Worm (Caenorhabditis elegans): ENCODE results near the gene trpp-11.

trpp-11 gene

ce11 chrIII:844577-844976 is 49.6 kb downstream of the trpp-11 start (continued):
- TF ChIP-seq unc-86 (tag; optimal IDR thresholded peaks at IDR 0.05), result no peak
- TF ChIP-seq mdl-1 (tag; optimal IDR thresholded peaks at IDR 0.05), result no peak
- no peak for TF ChIP-seq aha-1 (tag; optimal IDR thresholded peaks at IDR 0.05)
- TF ChIP-seq isw-1 (GFP tag; IDR thresholded peaks at IDR 0.05), result no peak

- no peak for TF ChIP-seq nhr-237 (tag; optimal IDR thresholded peaks at IDR 0.05)
- no peak for TF ChIP-seq tlp-1 (tag; optimal IDR thresholded peaks at IDR 0.05)
- TF ChIP-seq nhr-47 (tag; optimal IDR thresholded peaks at IDR 0.05), result peak; percentile 71
- peak; percentile 78 for TF ChIP-seq nhr-85 (tag)
- TF ChIP-seq ets-5 (GFP tag; IDR thresholded peaks at IDR 0.05), result no peak
- TF ChIP-seq pqm-1 (tag; optimal IDR thresholded peaks at IDR 0.05), result no peak
- TF ChIP-seq zag-1 (tag; optimal IDR thresholded peaks at IDR 0.05), result no peak
- TF ChIP-seq lin-39 (tag; optimal IDR thresholded peaks at IDR 0.05), result no peak
- peak; percentile 43 for TF ChIP-seq swsn-7 (tag; optimal IDR thresholded peaks at IDR 0.05)
- no peak for TF ChIP-seq grh-1 (GFP tag; IDR thresholded peaks at IDR 0.05)
- no peak for TF ChIP-seq egl-27 (tag; optimal IDR thresholded peaks at IDR 0.05)
- peak; percentile 64 for TF ChIP-seq nhr-20 (tag; optimal IDR thresholded peaks at IDR 0.05)
- no peak for TF ChIP-seq aha-1 (tag; optimal IDR thresholded peaks at IDR 0.05)
- TF ChIP-seq nhr-76 (tag; optimal IDR thresholded peaks at IDR 0.05), result no peak
- no peak for TF ChIP-seq hlh-4 (tag; optimal IDR thresholded peaks at IDR 0.05)
- TF ChIP-seq lin-13 (GFP tag; optimal IDR thresholded peaks at IDR 0.05), result no peak
- no peak for TF ChIP-seq Y116A8C.19 (tag; optimal IDR thresholded peaks at IDR 0.05; ENCODE audit: borderline replicate concordance)
- TF ChIP-seq C16A3.4 (tag; optimal IDR thresholded peaks at IDR 0.05), result peak; percentile 59
- TF ChIP-seq nhr-84 (tag; optimal IDR thresholded peaks at IDR 0.05), result no peak
- no peak for TF ChIP-seq C04F5.9 (tag; optimal IDR thresholded peaks at IDR 0.05)
- no peak for TF ChIP-seq C34B4.2 (tag; optimal IDR thresholded peaks at IDR 0.05)
- TF ChIP-seq vab-15 (tag; optimal IDR thresholded peaks at IDR 0.05), result no peak
- TF ChIP-seq jun-1 (tag; optimal IDR thresholded peaks at IDR 0.05), result no peak
- TF ChIP-seq nhr-77 (tag; optimal IDR thresholded peaks at IDR 0.05), result no peak
- TF ChIP-seq skn-1 (tag; optimal IDR thresholded peaks at IDR 0.05), result peak; percentile 7
- TF ChIP-seq irx-1 (tag; optimal IDR thresholded peaks at IDR 0.05), result no peak
- TF ChIP-seq lin-35 (GFP tag; optimal IDR thresholded peaks at IDR 0.05), result peak; percentile 91 to 97
- TF ChIP-seq tbx-2 (tag; optimal IDR thresholded peaks at IDR 0.05), result peak; percentile 58
- TF ChIP-seq nhr-11 (tag; optimal IDR thresholded peaks at IDR 0.05), result no peak
- TF ChIP-seq ceh-88 (GFP tag; IDR thresholded peaks at IDR 0.05), result no peak
- TF ChIP-seq unc-86 (tag; optimal IDR thresholded peaks at IDR 0.05), result no peak
- TF ChIP-seq nhr-19 (GFP tag; conservative IDR thresholded peaks at IDR 0.05), result peak; percentile 69
- no peak for TF ChIP-seq pax-3 (tag; optimal IDR thresholded peaks at IDR 0.05)
- TF ChIP-seq lin-15B (tag; optimal IDR thresholded peaks at IDR 0.05), result peak; percentile 21
- no peak for TF ChIP-seq egl-13 (tag; optimal IDR thresholded peaks at IDR 0.05)
- peak; percentile 35 for TF ChIP-seq sox-4 (tag; optimal IDR thresholded peaks at IDR 0.05)
- peak; percentile 23 for TF ChIP-seq blmp-1 (tag; optimal IDR thresholded peaks at IDR 0.05)
- no peak for TF ChIP-seq sptf-1 (tag; optimal IDR thresholded peaks at IDR 0.05)
- peak; percentile 19 for TF ChIP-seq xbp-1 (tag; optimal IDR thresholded peaks at IDR 0.05)
- no peak for TF ChIP-seq unc-62 (GFP tag; optimal IDR thresholded peaks at IDR 0.05)
- TF ChIP-seq isw-1 (GFP tag; IDR thresholded peaks at IDR 0.05), result 0 out of 2 replicates have a peak, but pooled peaks have one; percentile 5
- no peak for TF ChIP-seq rnt-1 (tag; optimal IDR thresholded peaks at IDR 0.05)
- no peak for TF ChIP-seq aly-2 (tag; optimal IDR thresholded peaks at IDR 0.05)
- TF ChIP-seq elt-2 (tag; optimal IDR thresholded peaks at IDR 0.05), result peak; percentile 78
- TF ChIP-seq alr-1 (tag; optimal IDR thresholded peaks at IDR 0.05; ENCODE audit: borderline replicate concordance), result no peak
- TF ChIP-seq ces-1 (GFP tag; optimal IDR thresholded peaks at IDR 0.05), result no peak
- TF ChIP-seq mef-2 (tag; optimal IDR thresholded peaks at IDR 0.05), result no peak
- TF ChIP-seq mdl-1 (tag; optimal IDR thresholded peaks at IDR 0.05), result peak in 1 of 2 experiments; percentile 43
- no peak for TF ChIP-seq ama-1 (optimal IDR thresholded peaks at IDR 0.05)
- TF ChIP-seq sup-37 (GFP tag; optimal IDR thresholded peaks at IDR 0.05), result no peak
- no peak for TF ChIP-seq unc-30 (tag; optimal IDR thresholded peaks at IDR 0.05)
- peak; percentile 51 for TF ChIP-seq mep-1 (tag; optimal IDR thresholded peaks at IDR 0.05)
- TF ChIP-seq fkh-4 (tag; optimal IDR thresholded peaks at IDR 0.05; ENCODE audit: borderline replicate concordance), result no peak
Measured at ce11 chrIII:845485-845884, 50.5 kb downstream of the trpp-11 start, which contains the start of gene K02F3.2. K02F3.2 (plus strand) TSS chrIII:845841.

All from whole organism, L1 larva.